Fruit fly (Drosophila melanogaster) whole organism, embryonic: ENCODE results near the gene meigo.
A peak's percentile ranks its signal among the peaks of the same experiment; 100 is the strongest.

Experiments used
- Bdp1 ChIP-seq: fragments of 200-800 bp; sonication (Bioruptor generic); optimal IDR thresholded peaks from 3 replicates; lab custom pipeline; 2016; ENCODE audit warnings: missing biosample characterization, missing genetic modification characterization
- CG10267 ChIP-seq: fragments of 200-800 bp; sonication (Bioruptor generic); optimal IDR thresholded peaks from 2 replicates; lab custom pipeline; 2018; ENCODE audit warnings: missing biosample characterization, mild to moderate bottlenecking, missing genetic modification characterization, moderate library complexity
- CG10274 ChIP-seq: fragments of 200-800 bp; sonication (Bioruptor generic); optimal IDR thresholded peaks from 3 replicates; lab custom pipeline; 2017; ENCODE audit warnings: missing biosample characterization, mild to moderate bottlenecking, missing genetic modification characterization
- CG11398 ChIP-seq: fragments of 200-800 bp; sonication (Bioruptor generic); optimal IDR thresholded peaks from 2 replicates; lab custom pipeline; 2016; ENCODE audit warnings: missing biosample characterization, missing genetic modification characterization
- CG11695 ChIP-seq: fragments of 200-800 bp; sonication (Bioruptor generic); IDR thresholded peaks from 3 replicates; pipeline ENCODE4 v1.3.6; 2022; ENCODE audit warnings: missing biosample characterization, missing genetic modification characterization
- CG14050 ChIP-seq: fragments of 200-800 bp; sonication (Bioruptor generic); IDR thresholded peaks from 3 replicates; pipeline ENCODE4 v1.3.6; 2022; ENCODE audit warnings: missing biosample characterization, missing genetic modification characterization
- CG14860 ChIP-seq: fragments of 200-800 bp; sonication (Bioruptor generic); IDR thresholded peaks from 3 replicates; pipeline ENCODE4 v1.3.6; 2022; ENCODE audit warnings: missing biosample characterization, missing genetic modification characterization; ENCODE audit not compliant: partially characterized antibody
- CG15011 ChIP-seq: fragments of 200-800 bp; sonication (Bioruptor generic); optimal IDR thresholded peaks from 3 replicates; lab custom pipeline; 2018; ENCODE audit warnings: missing biosample characterization, mild to moderate bottlenecking, missing genetic modification characterization
- CG15514 ChIP-seq: fragments of 200-800 bp; sonication (Bioruptor generic); optimal IDR thresholded peaks from 3 replicates; lab custom pipeline; 2017; ENCODE audit warnings: missing biosample characterization, missing genetic modification characterization, mild to moderate bottlenecking, moderate library complexity, missing genetic modification reagents
- CG1602 ChIP-seq: fragments of 200-800 bp; sonication (Bioruptor generic); optimal IDR thresholded peaks from 3 replicates; lab custom pipeline; 2016; ENCODE audit warnings: missing biosample characterization, missing genetic modification characterization
- CG17361 ChIP-seq: fragments of 200-800 bp; sonication (Bioruptor generic); IDR thresholded peaks from 3 replicates; pipeline ENCODE4 v1.3.6; 2022; ENCODE audit warnings: missing biosample characterization, missing genetic modification characterization
- CG18011 ChIP-seq: fragments of 200-800 bp; sonication (Bioruptor generic); optimal IDR thresholded peaks from 2 replicates; lab custom pipeline; 2017; ENCODE audit warnings: missing biosample characterization, missing genetic modification characterization, mild to moderate bottlenecking, moderate library complexity, missing genotype
- CG2202 ChIP-seq: fragments of 200-800 bp; sonication (Bioruptor generic); optimal IDR thresholded peaks from 2 replicates; lab custom pipeline; 2018; ENCODE audit warnings: missing biosample characterization, mild to moderate bottlenecking, missing genetic modification characterization
- CG32772 ChIP-seq: fragments of 200-800 bp; sonication (Bioruptor generic); IDR thresholded peaks from 2 replicates; pipeline ENCODE4 v1.3.6; 2022; ENCODE audit warnings: missing biosample characterization, missing genetic modification characterization
- CG8765 ChIP-seq: fragments of 200-800 bp; sonication (Bioruptor generic); IDR thresholded peaks from 2 replicates; pipeline ENCODE4 v1.3.6; 2022; ENCODE audit warnings: missing biosample characterization, missing genetic modification characterization
- CG9609 ChIP-seq: fragments of 200-800 bp; sonication (Bioruptor generic); optimal IDR thresholded peaks from 3 replicates; lab custom pipeline; 2016; ENCODE audit warnings: missing biosample characterization, missing genetic modification characterization
- CG9817 ChIP-seq: fragments of 200-800 bp; sonication (Bioruptor generic); optimal IDR thresholded peaks from 2 replicates; lab custom pipeline; 2018; ENCODE audit warnings: missing biosample characterization, mild to moderate bottlenecking, missing genetic modification characterization, moderate library complexity
- D ChIP-seq, 2 experiments: fragments of 200-800 bp in 1 of 2; fragments of >200 bp in 1 of 2; sonication (Bioruptor generic) in 1 of 2; optimal IDR thresholded peaks; 2 replicates in 1 of 2; 3 replicates in 1 of 2; lab custom pipeline; 2017; ENCODE audit warnings: mild to moderate bottlenecking in 1 of 2, missing biosample characterization in 1 of 2, missing genetic modification characterization in 1 of 2, missing genetic modification reagents in 1 of 2
- Fer1 ChIP-seq: fragments of 200-800 bp; sonication (Bioruptor generic); optimal IDR thresholded peaks from 2 replicates; lab custom pipeline; 2017; ENCODE audit warnings: missing biosample characterization, mild to moderate bottlenecking, missing genetic modification characterization
- H15 ChIP-seq: fragments of 200-800 bp; sonication (Bioruptor generic); IDR thresholded peaks from 3 replicates; pipeline ENCODE4 v1.3.6; 2022; ENCODE audit warnings: missing biosample characterization, missing genetic modification characterization
- HLH4C ChIP-seq: fragments of 200-800 bp; sonication (Bioruptor generic); IDR thresholded peaks from 3 replicates; pipeline ENCODE4 v1.3.6; 2022; ENCODE audit warnings: missing biosample characterization, missing genetic modification characterization; ENCODE audit not compliant: partially characterized antibody
- Hand ChIP-seq: fragments of 200-800 bp; sonication (Bioruptor generic); optimal IDR thresholded peaks from 2 replicates; lab custom pipeline; 2017; ENCODE audit warnings: mild to moderate bottlenecking, missing biosample characterization, missing genetic modification reagents, missing genetic modification characterization
- Kr ChIP-seq: fragments of 200-800 bp; sonication (Bioruptor generic); optimal IDR thresholded peaks from 2 replicates; lab custom pipeline; 2017; ENCODE audit warnings: missing biosample characterization, mild to moderate bottlenecking, missing genetic modification characterization
- Lim3 ChIP-seq: fragments of 200-800 bp; sonication (Bioruptor generic); IDR thresholded peaks from 2 replicates; pipeline ENCODE4 v1.3.6; 2022; ENCODE audit warnings: missing biosample characterization, missing genetic modification characterization
- Max ChIP-seq: fragments of 200-800 bp; sonication (Bioruptor generic); optimal IDR thresholded peaks from 2 replicates; lab custom pipeline; 2016; ENCODE audit warnings: missing biosample characterization, mild to moderate bottlenecking, missing genetic modification characterization
- NfI ChIP-seq: fragments of 200-800 bp; sonication (Bioruptor generic); optimal IDR thresholded peaks from 3 replicates; lab custom pipeline; 2018; ENCODE audit warnings: missing biosample characterization, mild to moderate bottlenecking, missing genetic modification characterization, moderate library complexity
- Opbp ChIP-seq: fragments of 200-800 bp; sonication (Bioruptor generic); IDR thresholded peaks from 3 replicates; pipeline ENCODE4 v1.3.6; 2022; ENCODE audit warnings: missing biosample characterization, missing genetic modification characterization; ENCODE audit not compliant: partially characterized antibody
- Scr ChIP-seq: fragments of 200-800 bp; sonication (Bioruptor generic); IDR thresholded peaks from 2 replicates; pipeline ENCODE4 v1.3.6; 2022; ENCODE audit warnings: missing biosample characterization, missing genetic modification characterization; ENCODE audit not compliant: partially characterized antibody
- Six4 ChIP-seq: fragments of 200-800 bp; sonication (Bioruptor generic); optimal IDR thresholded peaks from 2 replicates; lab custom pipeline; 2016; ENCODE audit warnings: missing biosample characterization, missing genetic modification characterization
- Sox100B ChIP-seq: fragments of 200-800 bp; sonication (Bioruptor generic); optimal IDR thresholded peaks from 3 replicates; lab custom pipeline; 2018; ENCODE audit warnings: missing biosample characterization, mild to moderate bottlenecking, missing genetic modification characterization
- Sox102F ChIP-seq: fragments of 200-800 bp; sonication (Bioruptor generic); optimal IDR thresholded peaks from 2 replicates; lab custom pipeline; 2018; ENCODE audit warnings: missing biosample characterization, mild to moderate bottlenecking, missing genetic modification characterization, moderate library complexity
- Ssrp ChIP-seq: fragments of 200-800 bp; sonication (Bioruptor generic); optimal IDR thresholded peaks from 2 replicates; lab custom pipeline; 2018; ENCODE audit warnings: missing biosample characterization, mild to moderate bottlenecking, missing genetic modification characterization, moderate library complexity
- amos ChIP-seq: fragments of 200-800 bp; sonication (Bioruptor generic); IDR thresholded peaks from 2 replicates; pipeline ENCODE4 v1.3.6; 2022; ENCODE audit warnings: missing biosample characterization, missing genetic modification characterization; ENCODE audit not compliant: partially characterized antibody
- ap ChIP-seq: fragments of 200-800 bp; sonication (Bioruptor generic); IDR thresholded peaks from 2 replicates; pipeline ENCODE4 v1.3.6; 2022; ENCODE audit warnings: missing biosample characterization, missing genetic modification characterization
- ato ChIP-seq: fragments of 200-800 bp; sonication (Bioruptor generic); IDR thresholded peaks from 2 replicates; pipeline ENCODE4 v1.3.6; 2022; ENCODE audit warnings: missing biosample characterization, missing genetic modification characterization; ENCODE audit not compliant: partially characterized antibody
- bab2 ChIP-seq: fragments of 200-800 bp; sonication (Bioruptor generic); optimal IDR thresholded peaks from 2 replicates; lab custom pipeline; 2016; ENCODE audit warnings: missing biosample characterization, missing genetic modification characterization
- bcd ChIP-seq: fragments of 200-800 bp; sonication (Bioruptor generic); optimal IDR thresholded peaks from 2 replicates; lab custom pipeline; 2017; ENCODE audit warnings: missing biosample characterization, mild to moderate bottlenecking, missing genetic modification characterization
- bowl ChIP-seq: fragments of 200-800 bp; sonication (Bioruptor generic); IDR thresholded peaks from 2 replicates; pipeline ENCODE4 v1.3.6; 2022; ENCODE audit warnings: missing biosample characterization, missing genetic modification characterization
- ewg ChIP-seq: fragments of 200-800 bp; sonication (Bioruptor generic); optimal IDR thresholded peaks from 3 replicates; lab custom pipeline; 2017; ENCODE audit warnings: mild to moderate bottlenecking, missing biosample characterization, missing genetic modification reagents, missing genetic modification characterization
- gce ChIP-seq: fragments of 200-800 bp; sonication (Bioruptor generic); IDR thresholded peaks from 3 replicates; pipeline ENCODE4 v1.3.6; 2022; ENCODE audit warnings: missing biosample characterization, missing genetic modification characterization
- gem ChIP-seq: fragments of 200-800 bp; sonication (Bioruptor generic); optimal IDR thresholded peaks from 2 replicates; lab custom pipeline; 2019; ENCODE audit warnings: missing biosample characterization, mild to moderate bottlenecking, missing genetic modification characterization, moderate library complexity
- hkb ChIP-seq, 2 experiments: fragments of 200-800 bp in 1 of 2; fragments of >200 bp in 1 of 2; sonication (Bioruptor generic) in 1 of 2; IDR thresholded peaks in 1 of 2; optimal IDR thresholded peaks in 1 of 2; 2 replicates each; pipeline versions ENCODE4 v1.3.6 to Lab custom; 2017 to 2022; ENCODE audit warnings: missing biosample characterization in 1 of 2, missing genetic modification characterization in 1 of 2
- jumu ChIP-seq: fragments of 200-800 bp; sonication (Bioruptor generic); optimal IDR thresholded peaks from 3 replicates; lab custom pipeline; 2016; ENCODE audit warnings: missing biosample characterization, missing genetic modification characterization
- kay ChIP-seq: fragments of 200-800 bp; sonication (Bioruptor generic); optimal IDR thresholded peaks from 2 replicates; lab custom pipeline; 2016; ENCODE audit warnings: missing biosample characterization, missing genetic modification characterization
- mam ChIP-seq: fragments of 200-800 bp; sonication (Bioruptor generic); optimal IDR thresholded peaks from 3 replicates; lab custom pipeline; 2016; ENCODE audit warnings: missing biosample characterization, missing genetic modification characterization
- psq ChIP-seq: fragments of 200-800 bp; sonication (Bioruptor generic); optimal IDR thresholded peaks from 2 replicates; lab custom pipeline; 2017; ENCODE audit warnings: missing biosample characterization, missing genetic modification characterization
- vvl ChIP-seq: fragments of 200-800 bp; sonication (Bioruptor generic); IDR thresholded peaks from 2 replicates; pipeline ENCODE4 v1.3.6; 2022; ENCODE audit warnings: missing biosample characterization, missing genetic modification characterization
- yki ChIP-seq: fragments of >200 bp; optimal IDR thresholded peaks from 3 replicates; lab custom pipeline; 2018

meigo gene

dm6 chr3R:21151090-21151870 is 13.2 kb downstream of the meigo start (continued):
- TF ChIP-seq bab2 (GFP tag; lab: Kevin White, UChicago) (peak; percentile 68), CG10274 (GFP tag; lab: Kevin White, UChicago) (no peak), CG14050 (GFP tag; lab: Robert Waterston, UW) (0 out of 3 replicates have a peak, but pooled peaks have one; percentile 15), NfI (peak; percentile 47), CG9609 (GFP tag; lab: Kevin White, UChicago) (peak; percentile 6), CG18011 (GFP tag; lab: Kevin White, UChicago) (peak; percentile 26), gce (GFP tag; lab: Robert Waterston, UW) (no peak; the same call in 2 of the 3 replicates), amos (no peak), Sox100B (peak; percentile 47), ap (GFP tag; lab: Robert Waterston, UW) (peak; percentile 44; the same call in 1 of the 2 replicates), ato (GFP tag; lab: Robert Waterston, UW) (no peak), Kr (GFP tag; lab: Kevin White, UChicago) (no peak), jumu (GFP tag; lab: Kevin White, UChicago) (no peak), CG14860 (no peak), Six4 (GFP tag; lab: Kevin White, UChicago) (peak; percentile 37), Ssrp (peak; percentile 51), vvl (GFP tag; lab: Robert Waterston, UW) (peak; percentile 78), kay (GFP tag; lab: Kevin White, UChicago) (no peak), bcd (GFP tag; lab: Kevin White, UChicago) (peak; percentile 36), CG2202 (no peak), Sox102F (GFP tag; lab: Kevin White, UChicago) (peak; percentile 76), hkb (optimal IDR thresholded peaks at IDR 0.05; lab: Kevin White, UChicago) (no peak), hkb (GFP tag; IDR thresholded peaks at IDR 0.05; lab: Robert Waterston, UW) (peak; percentile 76), Max (GFP tag; lab: Kevin White, UChicago) (peak; percentile 23), Lim3 (GFP tag; lab: Robert Waterston, UW) (no peak), CG11695 (GFP tag; lab: Robert Waterston, UW) (peak; percentile 67), psq (GFP tag; lab: Kevin White, UChicago) (no peak), mam (GFP tag; lab: Kevin White, UChicago) (peak; percentile 53), CG1602 (GFP tag; lab: Kevin White, UChicago) (no peak), CG11398 (GFP tag; lab: Kevin White, UChicago) (no peak), CG8765 (no peak), H15 (0 out of 3 replicates have a peak, but pooled peaks have one; percentile 34), Scr (GFP tag; lab: Robert Waterston, UW) (no peak), Fer1 (GFP tag; lab: Kevin White, UChicago) (peak; percentile 37), bowl (GFP tag; lab: Robert Waterston, UW) (no peak), CG9817 (peak; percentile 37), CG15514 (GFP tag; lab: Kevin White, UChicago) (peak; percentile 46), Opbp (no peak), CG10267 (peak; percentile 42), Hand (GFP tag; lab: Kevin White, UChicago) (peak; percentile 34), CG15011 (GFP tag; lab: Kevin White, UChicago) (no peak), ewg (GFP tag; lab: Kevin White, UChicago) (no peak), CG17361 (peak; percentile 58; the same call in 2 of the 3 replicates), D (optimal IDR thresholded peaks at IDR 0.05; lab: Kevin White, UChicago) (no peak), D (GFP tag; optimal IDR thresholded peaks at IDR 0.05; lab: Kevin White, UChicago) (no peak), Bdp1 (no peak), gem (tag; lab: Kevin White, UChicago) (peak; percentile 72), CG32772 (GFP tag; lab: Robert Waterston, UW) (peak; percentile 58; the same call in 1 of the 2 replicates), HLH4C (GFP tag; lab: Robert Waterston, UW) (no peak), yki (lab: Kevin White, UChicago) (no peak)
